Fruit fly (Drosophila melanogaster): ENCODE data around the gene Oamb.

Oamb gene

dm6 chr3R:20714360-20714759, at the start of gene Oamb:
Oamb (minus strand) TSS chr3R:20714577.
- no peak for TF ChIP-seq Abd-B (GFP tag; optimal IDR thresholded peaks at IDR 0.05)
- TF ChIP-seq OdsH (GFP tag; optimal IDR thresholded peaks at IDR 0.05), result no peak
- no peak for TF ChIP-seq dl (GFP tag; optimal IDR thresholded peaks at IDR 0.05; ENCODE audit: insufficient read depth in 1 of 2, partially characterized antibody in 2 of 2)
- TF ChIP-seq CG9705 (GFP tag; optimal IDR thresholded peaks at IDR 0.05), result no peak
- no peak for TF ChIP-seq br (GFP tag; optimal IDR thresholded peaks at IDR 0.05)
- no peak for TF ChIP-seq Sp1 (GFP tag; optimal IDR thresholded peaks at IDR 0.05)
- no peak for TF ChIP-seq h (GFP tag; optimal IDR thresholded peaks at IDR 0.05)
- no peak for TF ChIP-seq sage (GFP tag; optimal IDR thresholded peaks at IDR 0.05)
- TF ChIP-seq Myc (optimal IDR thresholded peaks at IDR 0.05), result no peak
- TF ChIP-seq woc (GFP tag; optimal IDR thresholded peaks at IDR 0.05), result no peak
- no peak for TF ChIP-seq foxo (GFP tag; optimal IDR thresholded peaks at IDR 0.05)
- no peak for TF ChIP-seq ey (GFP tag; optimal IDR thresholded peaks at IDR 0.05)
- no peak for TF ChIP-seq jim (GFP tag; optimal IDR thresholded peaks at IDR 0.05)

- peak; percentile 32 for TF ChIP-seq Hnf4 (GFP tag; optimal IDR thresholded peaks at IDR 0.05)
- peak; percentile 52 for TF ChIP-seq OdsH (GFP tag; optimal IDR thresholded peaks at IDR 0.05)
- no peak for TF ChIP-seq Vsx2 (GFP tag; optimal IDR thresholded peaks at IDR 0.05; ENCODE audit: partially characterized antibody)
- no peak for TF ChIP-seq dsf (GFP tag; optimal IDR thresholded peaks at IDR 0.05; ENCODE audit: borderline replicate concordance)
- TF ChIP-seq CG9705 (GFP tag; optimal IDR thresholded peaks at IDR 0.05), result no peak
- TF ChIP-seq fru (GFP tag; optimal IDR thresholded peaks at IDR 0.05), result peak; percentile 76
- TF ChIP-seq GATAd (GFP tag; optimal IDR thresholded peaks at IDR 0.05), result no peak
- peak; percentile 60 for TF ChIP-seq h (GFP tag; optimal IDR thresholded peaks at IDR 0.05)
- TF ChIP-seq brk (GFP tag; optimal IDR thresholded peaks at IDR 0.05), result no peak
- TF ChIP-seq Dfd (GFP tag; optimal IDR thresholded peaks at IDR 0.05), result no peak
- peak; percentile 63 for TF ChIP-seq ey (GFP tag; optimal IDR thresholded peaks at IDR 0.05)
- peak; percentile 58 for TF ChIP-seq rgr (GFP tag; optimal IDR thresholded peaks at IDR 0.05)
- peak; percentile 70 for TF ChIP-seq HLH106 (tag; optimal IDR thresholded peaks at IDR 0.05)
- no peak for TF ChIP-seq lola (GFP tag; optimal IDR thresholded peaks at IDR 0.05)
- no peak for TF ChIP-seq Mio (GFP tag; optimal IDR thresholded peaks at IDR 0.05)
- TF ChIP-seq sage (GFP tag; optimal IDR thresholded peaks at IDR 0.05), result peak; percentile 6
- no peak for TF ChIP-seq Hr78 (GFP tag; optimal IDR thresholded peaks at IDR 0.05)
- peak; percentile 66 for TF ChIP-seq Rel (GFP tag; optimal IDR thresholded peaks at IDR 0.05)
- TF ChIP-seq Rel (tag; optimal IDR thresholded peaks at IDR 0.05), result no peak
- TF ChIP-seq woc (GFP tag; optimal IDR thresholded peaks at IDR 0.05), result peak; percentile 57
- peak; percentile 46 for TF ChIP-seq dmrt93B (GFP tag; optimal IDR thresholded peaks at IDR 0.05)
- TF ChIP-seq CG32264 (GFP tag; optimal IDR thresholded peaks at IDR 0.05), result no peak
- TF ChIP-seq br (GFP tag; optimal IDR thresholded peaks at IDR 0.05), result peak; percentile 42
- peak; percentile 73 for TF ChIP-seq Sp1 (GFP tag; optimal IDR thresholded peaks at IDR 0.05)
- no peak for TF ChIP-seq pan (optimal IDR thresholded peaks at IDR 0.05)
- no peak for TF ChIP-seq dl (GFP tag; optimal IDR thresholded peaks at IDR 0.05; ENCODE audit: insufficient read depth in 1 of 2, partially characterized antibody in 2 of 2)
- no peak for TF ChIP-seq sv (GFP tag; optimal IDR thresholded peaks at IDR 0.05)
- TF ChIP-seq N (GFP tag; optimal IDR thresholded peaks at IDR 0.05), result no peak
- TF ChIP-seq foxo (GFP tag; optimal IDR thresholded peaks at IDR 0.05), result peak in 1 of 2 experiments; percentile 62
- no peak for TF ChIP-seq Myc (optimal IDR thresholded peaks at IDR 0.05)
- TF ChIP-seq psq (GFP tag; optimal IDR thresholded peaks at IDR 0.05), result peak; percentile 82
These were observed 49.7 kb upstream of the Oamb start for dm6 chr3R:20764058-20764457.

- TF ChIP-seq N (GFP tag; optimal IDR thresholded peaks at IDR 0.05) (no peak), fru (GFP tag; optimal IDR thresholded peaks at IDR 0.05) (no peak), dl (GFP tag; optimal IDR thresholded peaks at IDR 0.05; ENCODE audit: insufficient read depth in 1 of 2, partially characterized antibody in 2 of 2) (no peak), dsf (GFP tag; optimal IDR thresholded peaks at IDR 0.05; ENCODE audit: borderline replicate concordance) (no peak), Mio (GFP tag; optimal IDR thresholded peaks at IDR 0.05) (no peak), CG9705 (GFP tag; optimal IDR thresholded peaks at IDR 0.05) (no peak), h (GFP tag; optimal IDR thresholded peaks at IDR 0.05) (no peak), foxo (GFP tag; optimal IDR thresholded peaks at IDR 0.05) (peak in 1 of 2 experiments; percentile 45), woc (GFP tag; optimal IDR thresholded peaks at IDR 0.05) (peak; percentile 52), sv (GFP tag; optimal IDR thresholded peaks at IDR 0.05) (no peak), usp (GFP tag; optimal IDR thresholded peaks at IDR 0.05) (no peak), pan (optimal IDR thresholded peaks at IDR 0.05) (no peak), Myc (optimal IDR thresholded peaks at IDR 0.05) (no peak), ey (GFP tag; optimal IDR thresholded peaks at IDR 0.05) (no peak), Dif (GFP tag; optimal IDR thresholded peaks at IDR 0.05; ENCODE audit: partially characterized antibody) (no peak), Hnf4 (GFP tag; optimal IDR thresholded peaks at IDR 0.05) (peak; percentile 16), Dfd (GFP tag; optimal IDR thresholded peaks at IDR 0.05) (no peak), CrebA (GFP tag; optimal IDR thresholded peaks at IDR 0.05; ENCODE audit: borderline replicate concordance) (no peak), Rel (GFP tag; optimal IDR thresholded peaks at IDR 0.05) (no peak), Rel (tag; optimal IDR thresholded peaks at IDR 0.05) (no peak), tai (GFP tag; optimal IDR thresholded peaks at IDR 0.05) (no peak), HLH106 (tag; optimal IDR thresholded peaks at IDR 0.05) (no peak), psq (GFP tag; optimal IDR thresholded peaks at IDR 0.05) (no peak), br (GFP tag; optimal IDR thresholded peaks at IDR 0.05) (no peak), CG32264 (GFP tag; optimal IDR thresholded peaks at IDR 0.05) (no peak), brk (GFP tag; optimal IDR thresholded peaks at IDR 0.05) (no peak), rgr (GFP tag; optimal IDR thresholded peaks at IDR 0.05) (peak; percentile 17), Abd-B (GFP tag; optimal IDR thresholded peaks at IDR 0.05) (no peak), Jra (GFP tag; optimal IDR thresholded peaks at IDR 0.05) (peak; percentile 12), Sp1 (GFP tag; optimal IDR thresholded peaks at IDR 0.05) (no peak), Hr78 (GFP tag; optimal IDR thresholded peaks at IDR 0.05) (no peak), OdsH (GFP tag; optimal IDR thresholded peaks at IDR 0.05) (no peak), sage (GFP tag; optimal IDR thresholded peaks at IDR 0.05) (no peak), Hr83 (GFP tag; optimal IDR thresholded peaks at IDR 0.05; ENCODE audit: poor library complexity, severe bottlenecking) (peak; percentile 56), jim (GFP tag; optimal IDR thresholded peaks at IDR 0.05) (no peak), lola (GFP tag; optimal IDR thresholded peaks at IDR 0.05) (no peak), GATAd (GFP tag; optimal IDR thresholded peaks at IDR 0.05) (no peak), dmrt93B (GFP tag; optimal IDR thresholded peaks at IDR 0.05) (no peak)
These were observed 47.9 kb upstream of the Oamb start, which contains the start of gene CG31195 for dm6 chr3R:20762175-20762795. CG31195 (minus strand) TSS chr3R:20762369.

Data from whole organism, wandering third instar larva.